Worm (Caenorhabditis elegans) whole organism, early embryonic: ENCODE measurements around the gene sax-3.

Experiments
- B0310.2 ChIP-seq: sonication (generic microtip); optimal IDR thresholded peaks from 2 replicates; lab custom pipeline; 2016; ENCODE audit warnings: mild to moderate bottlenecking, missing genetic modification characterization, missing compliant biosample characterization
- F13C5.2 ChIP-seq: sonication (generic microtip); optimal IDR thresholded peaks from 2 replicates; lab custom pipeline; 2017; ENCODE audit warnings: mild to moderate bottlenecking, missing genetic modification characterization, inconsistent platforms, missing compliant biosample characterization
- aly-1 ChIP-seq: sonication (generic microtip); optimal IDR thresholded peaks from 2 replicates; lab custom pipeline; 2016; ENCODE audit warnings: missing genetic modification characterization, missing compliant biosample characterization
- ama-1 ChIP-seq: fragments of 150-350 bp; optimal IDR thresholded peaks from 2 replicates; lab custom pipeline; 2014
- ceh-13 ChIP-seq: fragments of 200-800 bp; sonication (Bioruptor generic); optimal IDR thresholded peaks from 2 replicates; lab custom pipeline; 2018; ENCODE audit warnings: mild to moderate bottlenecking, missing genetic modification characterization, missing compliant biosample characterization
- ceh-36 ChIP-seq: sonication (generic microtip); optimal IDR thresholded peaks from 2 replicates; lab custom pipeline; 2016; ENCODE audit warnings: missing genetic modification characterization, inconsistent platforms, missing compliant biosample characterization
- ets-7 ChIP-seq: sonication (generic microtip); optimal IDR thresholded peaks from 2 replicates; lab custom pipeline; 2016; ENCODE audit warnings: missing genotype, missing genetic modification characterization, missing compliant biosample characterization
- flt-1 ChIP-seq: fragments of 200-800 bp; sonication (Bioruptor generic); IDR thresholded peaks from 2 replicates; pipeline ENCODE4 v1.3.6; 2022; ENCODE audit warnings: missing genetic modification characterization, missing compliant biosample characterization
- hmbx-1 ChIP-seq: sonication (generic microtip); optimal IDR thresholded peaks from 2 replicates; lab custom pipeline; 2016; ENCODE audit warnings: mild to moderate bottlenecking, missing genetic modification characterization, missing compliant biosample characterization
- hmg-4 ChIP-seq: fragments of 200-800 bp; sonication (Bioruptor generic); optimal IDR thresholded peaks from 2 replicates; lab custom pipeline; 2018; ENCODE audit warnings: mild to moderate bottlenecking, missing genetic modification characterization, missing compliant biosample characterization
- hnd-1 ChIP-seq: sonication (generic microtip); optimal IDR thresholded peaks from 2 replicates; lab custom pipeline; 2016; ENCODE audit warnings: missing genetic modification characterization, missing compliant biosample characterization
- pes-1 ChIP-seq: fragments of 200-800 bp; sonication (Bioruptor generic); IDR thresholded peaks from 2 replicates; pipeline ENCODE4 v1.3.6; 2022; ENCODE audit warnings: missing genetic modification reagents, missing genetic modification characterization, missing compliant biosample characterization
- scrt-1 ChIP-seq: fragments of 200-800 bp; sonication (Bioruptor generic); IDR thresholded peaks from 2 replicates; pipeline ENCODE4 v1.3.6; 2022; ENCODE audit warnings: missing genetic modification characterization, missing compliant biosample characterization
- sea-1 ChIP-seq: fragments of 200-800 bp; sonication (Bioruptor generic); conservative IDR thresholded peaks from 2 replicates; pipeline ENCODE4 v1.3.6; 2022; ENCODE audit warnings: missing genetic modification characterization, missing compliant biosample characterization
- tbx-11 ChIP-seq: fragments of 200-800 bp; sonication (Bioruptor generic); IDR thresholded peaks from 2 replicates; pipeline ENCODE4 v1.3.6; 2022; ENCODE audit warnings: missing genetic modification characterization, missing compliant biosample characterization
- tbx-37 ChIP-seq: fragments of 200-800 bp; sonication (Bioruptor generic); conservative IDR thresholded peaks from 2 replicates; pipeline ENCODE4 v1.3.6; 2022; ENCODE audit warnings: missing genetic modification reagents, missing genetic modification characterization, missing compliant biosample characterization
- tra-4 ChIP-seq: sonication (generic microtip); optimal IDR thresholded peaks from 2 replicates; lab custom pipeline; 2017; ENCODE audit warnings: missing genetic modification characterization, missing compliant biosample characterization

Gene sax-3

ce11 chrX:3465785-3466184, at the start of gene sax-3, which contains the start of gene ZK377.15:
Gene sax-3, minus strand, starts transcription at chrX:3465927.
Gene ZK377.15, minus strand, starts transcription at chrX:3465885.
- TF ChIP-seq tbx-37 (GFP tag; lab: Robert Waterston, UW), result no peak
- no peak for TF ChIP-seq ceh-36
- no peak for TF ChIP-seq pes-1 (GFP tag; lab: Robert Waterston, UW)
- TF ChIP-seq hnd-1 (tag; lab: Kevin White, UChicago), result no peak
- TF ChIP-seq B0310.2 (tag; lab: Kevin White, UChicago), result no peak
- no peak for TF ChIP-seq scrt-1 (GFP tag; lab: Robert Waterston, UW)
- TF ChIP-seq tra-4 (tag; lab: Kevin White, UChicago), result no peak
- no peak for TF ChIP-seq sea-1 (GFP tag; lab: Robert Waterston, UW)
- TF ChIP-seq ceh-13 (GFP tag; lab: Kevin White, UChicago), result no peak

- TF ChIP-seq hmg-4 (GFP tag; lab: Kevin White, UChicago) (no peak), hmbx-1 (tag; lab: Kevin White, UChicago) (no peak), tra-4 (tag; lab: Kevin White, UChicago) (no peak), aly-1 (tag; lab: Kevin White, UChicago) (no peak), scrt-1 (GFP tag; lab: Robert Waterston, UW) (no peak), F13C5.2 (tag; lab: Kevin White, UChicago) (no peak), pes-1 (GFP tag; lab: Robert Waterston, UW) (no peak), tbx-37 (GFP tag; lab: Robert Waterston, UW) (no peak), hnd-1 (tag; lab: Kevin White, UChicago) (no peak), sea-1 (GFP tag; lab: Robert Waterston, UW) (no peak), B0310.2 (tag; lab: Kevin White, UChicago) (no peak), ama-1 (lab: Kevin White, UChicago) (no peak), flt-1 (GFP tag; lab: Robert Waterston, UW) (no peak)
Measured at ce11 chrX:3513715-3514114, 48.0 kb upstream of the sax-3 start.

- no peak for TF ChIP-seq ceh-36
- no peak for TF ChIP-seq hmg-4 (GFP tag; lab: Kevin White, UChicago)
- TF ChIP-seq aly-1 (tag; lab: Kevin White, UChicago), result no peak
- no peak for TF ChIP-seq tbx-37 (GFP tag; lab: Robert Waterston, UW)
- no peak for TF ChIP-seq pes-1 (GFP tag; lab: Robert Waterston, UW)
- TF ChIP-seq F13C5.2 (tag; lab: Kevin White, UChicago), result no peak
- no peak for TF ChIP-seq hnd-1 (tag; lab: Kevin White, UChicago)
- no peak for TF ChIP-seq tbx-11 (GFP tag; lab: Robert Waterston, UW)
Measured at ce11 chrX:3508906-3509305, 43.2 kb upstream of the sax-3 start, which contains the start of gene sox-4. Gene sox-4, minus strand, starts transcription at chrX:3509006.

ce11 chrX:3507214-3507613, 41.5 kb upstream of the sax-3 start:
- TF ChIP-seq B0310.2 (tag; lab: Kevin White, UChicago) (no peak), ama-1 (lab: Kevin White, UChicago) (no peak), sea-1 (GFP tag; lab: Robert Waterston, UW) (no peak), ets-7 (no peak)

- TF ChIP-seq scrt-1 (GFP tag; lab: Robert Waterston, UW) (no peak), ceh-36 (no peak), aly-1 (tag; lab: Kevin White, UChicago) (no peak), ceh-13 (GFP tag; lab: Kevin White, UChicago) (no peak), B0310.2 (tag; lab: Kevin White, UChicago) (no peak), sea-1 (GFP tag; lab: Robert Waterston, UW) (no peak), ets-7 (no peak), hmg-4 (GFP tag; lab: Kevin White, UChicago) (no peak), tbx-11 (GFP tag; lab: Robert Waterston, UW) (no peak), tbx-37 (GFP tag; lab: Robert Waterston, UW) (no peak), pes-1 (GFP tag; lab: Robert Waterston, UW) (no peak), ama-1 (lab: Kevin White, UChicago) (no peak), hmbx-1 (tag; lab: Kevin White, UChicago) (no peak), tra-4 (tag; lab: Kevin White, UChicago) (no peak), flt-1 (GFP tag; lab: Robert Waterston, UW) (no peak), F13C5.2 (tag; lab: Kevin White, UChicago) (no peak), hnd-1 (tag; lab: Kevin White, UChicago) (no peak)
Measured at ce11 chrX:3506556-3506955, 40.8 kb upstream of the sax-3 start.

ce11 chrX:3505062-3505461, 39.3 kb upstream of the sax-3 start:
- no peak for TF ChIP-seq pes-1 (GFP tag; lab: Robert Waterston, UW)
- TF ChIP-seq sea-1 (GFP tag; lab: Robert Waterston, UW), result no peak
- no peak for TF ChIP-seq hmg-4 (GFP tag; lab: Kevin White, UChicago)
- TF ChIP-seq F13C5.2 (tag; lab: Kevin White, UChicago), result no peak
- no peak for TF ChIP-seq ets-7
- no peak for TF ChIP-seq hmbx-1 (tag; lab: Kevin White, UChicago)
- no peak for TF ChIP-seq tbx-37 (GFP tag; lab: Robert Waterston, UW)
- no peak for TF ChIP-seq aly-1 (tag; lab: Kevin White, UChicago)
- TF ChIP-seq tra-4 (tag; lab: Kevin White, UChicago), result no peak
- no peak for TF ChIP-seq flt-1 (GFP tag; lab: Robert Waterston, UW)
- no peak for TF ChIP-seq B0310.2 (tag; lab: Kevin White, UChicago)
- TF ChIP-seq tbx-11 (GFP tag; lab: Robert Waterston, UW), result no peak
- TF ChIP-seq ceh-36, result no peak

- TF ChIP-seq flt-1 (GFP tag; lab: Robert Waterston, UW), result no peak
- no peak for TF ChIP-seq hmbx-1 (tag; lab: Kevin White, UChicago)
- TF ChIP-seq hmg-4 (GFP tag; lab: Kevin White, UChicago), result no peak
- TF ChIP-seq pes-1 (GFP tag; lab: Robert Waterston, UW), result no peak
- TF ChIP-seq tra-4 (tag; lab: Kevin White, UChicago), result no peak
- TF ChIP-seq B0310.2 (tag; lab: Kevin White, UChicago), result no peak
- TF ChIP-seq ets-7, result no peak
- TF ChIP-seq hnd-1 (tag; lab: Kevin White, UChicago), result no peak
- TF ChIP-seq F13C5.2 (tag; lab: Kevin White, UChicago), result no peak
- TF ChIP-seq scrt-1 (GFP tag; lab: Robert Waterston, UW), result no peak
Measured at ce11 chrX:3503025-3503424, 37.3 kb upstream of the sax-3 start.
